Fruit fly (Drosophila melanogaster): Measurements from ENCODE around the gene Sms.

Sms gene

DNA sequence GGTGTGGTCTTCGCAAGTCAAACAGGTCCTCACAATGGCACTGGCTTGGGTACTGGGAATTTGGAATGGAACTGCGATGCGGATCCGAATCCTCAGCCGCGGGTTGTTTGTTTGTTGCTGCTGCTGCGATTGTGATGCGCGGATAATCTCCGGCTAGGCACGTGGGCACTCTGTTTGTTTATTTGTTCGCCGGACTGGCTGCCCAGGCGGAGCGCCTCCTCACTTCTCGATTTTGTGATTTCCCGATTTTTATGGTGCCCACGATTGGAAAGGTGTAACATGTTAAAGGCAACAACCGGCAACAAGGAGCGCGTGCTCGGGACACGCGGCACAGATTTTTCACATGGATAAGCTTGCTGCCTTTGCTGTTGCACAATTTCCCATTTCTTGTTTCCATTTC is 42.7 kb upstream of the Sms start:
- TF ChIP-seq Poxn (GFP tag; IDR thresholded peaks at IDR 0.05) (no peak), sisA (GFP tag; IDR thresholded peaks at IDR 0.05) (no peak), danr (GFP tag; IDR thresholded peaks at IDR 0.05) (no peak), sima (GFP tag; optimal IDR thresholded peaks at IDR 0.05) (no peak), Dad (GFP tag; optimal IDR thresholded peaks at IDR 0.05) (no peak), CG12942 (GFP tag; optimal IDR thresholded peaks at IDR 0.05) (no peak), Hey (tag; optimal IDR thresholded peaks at IDR 0.05) (peak; percentile 69), Fer1 (GFP tag; optimal IDR thresholded peaks at IDR 0.05) (no peak), Dfd (GFP tag; optimal IDR thresholded peaks at IDR 0.05) (no peak), vfl (GFP tag; optimal IDR thresholded peaks at IDR 0.05) (no peak), aop (GFP tag; IDR thresholded peaks at IDR 0.05) (no peak), CG2712 (tag; optimal IDR thresholded peaks at IDR 0.05) (no peak), tll (GFP tag; optimal IDR thresholded peaks at IDR 0.05) (peak in 1 of 2 experiments; percentile 65), trh (GFP tag; optimal IDR thresholded peaks at IDR 0.05) (no peak), hb (GFP tag; IDR thresholded peaks at IDR 0.05; ENCODE audit: partially characterized antibody) (no peak), oc (tag; optimal IDR thresholded peaks at IDR 0.05) (peak; percentile 39), chn (GFP tag; optimal IDR thresholded peaks at IDR 0.05) (no peak), Hand (GFP tag; optimal IDR thresholded peaks at IDR 0.05) (no peak), Hr3 (GFP tag; optimal IDR thresholded peaks at IDR 0.05) (no peak), fd64A (GFP tag; optimal IDR thresholded peaks at IDR 0.05) (no peak), Drgx (GFP tag; IDR thresholded peaks at IDR 0.05) (no peak), Mad (GFP tag; optimal IDR thresholded peaks at IDR 0.05) (no peak), CG4707 (GFP tag; optimal IDR thresholded peaks at IDR 0.05) (no peak), dati (GFP tag; IDR thresholded peaks at IDR 0.05) (no peak), ATbp (GFP tag; optimal IDR thresholded peaks at IDR 0.05) (no peak)

- TF ChIP-seq Hey (tag; optimal IDR thresholded peaks at IDR 0.05): peak; percentile 95
- no peak for TF ChIP-seq Dll (GFP tag; IDR thresholded peaks at IDR 0.05; ENCODE audit: partially characterized antibody)
- no peak for TF ChIP-seq CG30431 (GFP tag; optimal IDR thresholded peaks at IDR 0.05)
- TF ChIP-seq oc (tag; optimal IDR thresholded peaks at IDR 0.05): peak; percentile 25
These were observed 36.2 kb upstream of the Sms start for dm6 chr3L:12313280-12313679.

DNA sequence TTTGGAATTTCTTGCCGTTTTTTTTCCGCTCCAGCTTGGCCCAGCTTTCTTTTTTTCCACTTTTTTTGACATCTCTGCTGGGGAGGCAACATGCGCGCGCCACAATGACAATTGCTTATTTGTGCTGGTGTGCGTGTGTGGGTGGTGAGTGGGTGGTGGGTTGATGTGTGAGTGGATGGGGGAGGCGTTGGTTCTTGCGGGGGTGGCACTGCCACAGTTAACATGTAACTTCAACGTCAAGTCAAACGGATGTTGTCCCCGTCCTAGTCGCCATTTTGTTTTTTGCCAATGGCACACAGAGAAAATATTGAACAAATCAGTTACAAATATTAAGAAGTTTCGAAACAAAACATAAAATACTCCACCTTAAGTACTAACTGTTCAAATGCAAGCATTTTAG is 33.5 kb upstream of the Sms start, which contains the start of gene CG44355:
Gene CG44355, plus strand, starts transcription at position 301 of the 400 bp plus-strand sequence.
- no peak for TF ChIP-seq esg (GFP tag; conservative IDR thresholded peaks at IDR 0.05)
- peak; percentile 5 for TF ChIP-seq CG7839 (tag; optimal IDR thresholded peaks at IDR 0.05)
- no peak for TF ChIP-seq schlank (tag; optimal IDR thresholded peaks at IDR 0.05)
- no peak for TF ChIP-seq CrebB (tag; optimal IDR thresholded peaks at IDR 0.05)
- TF ChIP-seq dmrt99B (tag; optimal IDR thresholded peaks at IDR 0.05): peak; percentile 26
- no peak for TF ChIP-seq CG2875 (GFP tag; optimal IDR thresholded peaks at IDR 0.05)
- TF ChIP-seq HHEX (GFP tag; optimal IDR thresholded peaks at IDR 0.05): no peak
- peak; percentile 2 for TF ChIP-seq CG10979 (tag; optimal IDR thresholded peaks at IDR 0.05)
- no peak for TF ChIP-seq Meics (GFP tag; optimal IDR thresholded peaks at IDR 0.05)
- peak; percentile 74 for TF ChIP-seq Nf-YC (tag; optimal IDR thresholded peaks at IDR 0.05)
- peak; percentile 42 for TF ChIP-seq ewg (GFP tag; optimal IDR thresholded peaks at IDR 0.05)
- TF ChIP-seq tio (GFP tag; optimal IDR thresholded peaks at IDR 0.05): no peak
- TF ChIP-seq Max (GFP tag; optimal IDR thresholded peaks at IDR 0.05): no peak
- peak; percentile 20 for TF ChIP-seq CG2712 (tag; optimal IDR thresholded peaks at IDR 0.05)
- TF ChIP-seq CG18599 (GFP tag; optimal IDR thresholded peaks at IDR 0.05): peak; percentile 41
- TF ChIP-seq row (GFP tag; IDR thresholded peaks at IDR 0.05): peak; percentile 30; the same call in 1 of the 3 replicates
- peak; percentile 32 for TF ChIP-seq phol (tag; optimal IDR thresholded peaks at IDR 0.05)
- TF ChIP-seq maf-S (GFP tag; optimal IDR thresholded peaks at IDR 0.05): no peak
- TF ChIP-seq CG11504 (tag; optimal IDR thresholded peaks at IDR 0.05): peak; percentile 34
- TF ChIP-seq Nf-YB (GFP tag; optimal IDR thresholded peaks at IDR 0.05): peak; percentile 34

All from whole organism, embryonic.